Worm (Caenorhabditis elegans): ENCODE measurements around the gene T04C12.33.

T04C12.33 gene

DNA sequence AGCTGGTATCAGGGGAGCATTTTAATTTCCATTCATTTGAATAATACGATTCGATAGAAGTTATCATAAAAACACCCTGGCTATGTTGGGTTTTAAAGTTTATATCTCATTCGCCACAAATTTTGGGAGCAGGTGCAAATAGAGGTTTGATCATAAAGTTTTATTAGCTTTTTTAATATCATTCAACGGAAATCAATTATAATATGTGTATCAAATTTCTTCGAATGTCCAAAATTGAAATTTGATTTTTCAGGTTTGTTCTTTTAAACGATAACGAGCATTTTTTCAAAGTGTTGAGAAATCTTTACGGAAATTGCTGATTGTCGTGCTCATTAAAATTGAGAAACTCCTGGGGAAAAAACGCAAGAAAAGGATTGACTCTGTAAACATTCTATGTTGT, 3.3 kb upstream of the T04C12.33 start, which contains the start of gene srh-74 (continued):
- TF ChIP-seq fkh-2 (tag; optimal IDR thresholded peaks at IDR 0.05) (no peak), eor-1 (tag; optimal IDR thresholded peaks at IDR 0.05) (no peak)

DNA sequence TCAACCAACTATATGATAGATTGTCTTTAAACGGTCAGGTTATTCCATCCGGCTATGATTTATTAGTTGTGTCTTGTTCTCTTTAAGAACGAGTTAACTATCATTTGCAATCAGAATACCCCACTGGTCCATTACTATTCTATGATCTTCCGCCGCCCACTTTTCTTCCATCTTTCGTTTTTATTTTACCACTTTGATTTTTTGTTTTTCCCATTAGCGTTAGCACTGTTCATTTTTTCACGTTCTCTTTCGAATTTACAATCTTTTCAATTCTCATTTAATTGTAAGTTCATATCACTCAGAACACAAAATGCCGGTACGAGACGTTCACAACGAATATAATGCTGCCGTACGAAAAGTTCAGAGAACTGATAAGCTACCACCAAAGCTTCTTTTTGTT, 1.8 kb downstream of the T04C12.33 start, which contains the start of gene T04C12.7:
Gene T04C12.7 (plus strand): TSS at position 301 of the 400 bp plus-strand sequence.
- no peak for TF ChIP-seq ZK546.5 (tag; optimal IDR thresholded peaks at IDR 0.05)
- no peak for TF ChIP-seq nhr-43 (tag; optimal IDR thresholded peaks at IDR 0.05; ENCODE audit: poor library complexity, severe bottlenecking)
- no peak for TF ChIP-seq lin-15B (tag; optimal IDR thresholded peaks at IDR 0.05)
- TF ChIP-seq nhr-11 (tag; optimal IDR thresholded peaks at IDR 0.05), result no peak
- TF ChIP-seq nhr-77 (tag; optimal IDR thresholded peaks at IDR 0.05), result no peak
- no peak for TF ChIP-seq unc-62 (GFP tag; optimal IDR thresholded peaks at IDR 0.05)
- TF ChIP-seq skn-1 (tag; optimal IDR thresholded peaks at IDR 0.05), result no peak
- TF ChIP-seq nhr-67 (tag; optimal IDR thresholded peaks at IDR 0.05), result no peak
- no peak for TF ChIP-seq snpc-4 (tag; optimal IDR thresholded peaks at IDR 0.05)
- TF ChIP-seq lsy-12 (tag; optimal IDR thresholded peaks at IDR 0.05), result no peak
- TF ChIP-seq fkh-2 (tag; optimal IDR thresholded peaks at IDR 0.05), result no peak
- TF ChIP-seq fos-1 (tag; optimal IDR thresholded peaks at IDR 0.05), result no peak
- no peak for TF ChIP-seq hmg-11 (tag; optimal IDR thresholded peaks at IDR 0.05)
- TF ChIP-seq daf-12 (tag; optimal IDR thresholded peaks at IDR 0.05), result no peak
- no peak for TF ChIP-seq mdl-1 (tag; optimal IDR thresholded peaks at IDR 0.05)
- no peak for TF ChIP-seq pha-4 (tag; optimal IDR thresholded peaks at IDR 0.05)

DNA sequence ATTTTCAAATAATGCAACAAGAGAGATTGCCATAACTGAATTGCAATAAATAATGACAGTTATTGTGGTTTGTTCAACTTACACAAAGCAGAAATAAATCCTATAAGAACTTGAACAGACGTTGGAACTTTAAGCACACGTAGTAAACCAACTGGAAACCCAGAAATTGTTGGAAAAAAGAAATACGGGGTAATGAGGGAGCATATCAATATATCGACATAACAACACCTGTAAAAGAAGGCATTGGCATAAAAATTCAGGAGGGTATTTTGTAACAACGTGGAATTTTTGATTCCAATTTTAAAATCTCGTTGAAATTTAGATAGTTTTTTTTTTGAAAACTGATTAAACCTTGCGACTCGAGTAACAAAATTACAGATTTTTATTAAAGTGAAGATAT, 4.5 kb downstream of the T04C12.33 start:
- TF ChIP-seq snpc-4 (tag; optimal IDR thresholded peaks at IDR 0.05) (no peak), nhr-11 (tag; optimal IDR thresholded peaks at IDR 0.05) (no peak), nhr-76 (tag; optimal IDR thresholded peaks at IDR 0.05) (no peak), R02D3.7 (tag; optimal IDR thresholded peaks at IDR 0.05) (no peak), ztf-4 (tag; optimal IDR thresholded peaks at IDR 0.05) (no peak), egl-27 (tag; optimal IDR thresholded peaks at IDR 0.05) (no peak), hmg-11 (tag; optimal IDR thresholded peaks at IDR 0.05) (no peak), fos-1 (tag; optimal IDR thresholded peaks at IDR 0.05) (no peak), nhr-77 (tag; optimal IDR thresholded peaks at IDR 0.05) (no peak), aly-2 (tag; optimal IDR thresholded peaks at IDR 0.05) (no peak), nhr-67 (tag; optimal IDR thresholded peaks at IDR 0.05) (no peak), nhr-25 (tag; optimal IDR thresholded peaks at IDR 0.05) (no peak), nfya-1 (tag; optimal IDR thresholded peaks at IDR 0.05; ENCODE audit: insufficient read depth) (no peak), lin-39 (tag; optimal IDR thresholded peaks at IDR 0.05) (no peak)

DNA sequence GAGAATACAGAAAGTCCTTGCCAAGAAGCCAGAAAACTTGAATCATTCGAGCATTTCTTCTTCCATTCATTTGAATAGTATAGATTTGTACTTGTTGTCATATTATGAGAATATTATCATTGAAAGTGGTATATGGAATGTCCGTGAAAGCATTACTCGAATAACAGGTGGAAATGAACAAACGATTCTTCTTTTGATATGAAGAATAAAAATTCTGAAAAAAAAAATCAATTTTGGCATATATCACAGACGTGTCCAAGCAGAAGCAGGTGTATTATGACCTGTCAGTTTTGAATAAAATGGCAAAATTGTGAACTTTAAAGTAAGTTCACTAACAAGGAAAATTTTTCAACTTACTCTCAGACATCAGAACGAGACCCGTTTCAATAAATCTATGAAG, 5.0 kb downstream of the T04C12.33 start, which contains the start of gene srh-75:
Gene srh-75 (minus strand): TSS at position 101 of the 400 bp plus-strand sequence.
- TF ChIP-seq ZK546.5 (tag; optimal IDR thresholded peaks at IDR 0.05) (no peak), tbx-2 (tag; optimal IDR thresholded peaks at IDR 0.05) (no peak), ceh-28 (tag; optimal IDR thresholded peaks at IDR 0.05) (no peak), unc-39 (tag; optimal IDR thresholded peaks at IDR 0.05) (no peak), ceh-16 (tag; optimal IDR thresholded peaks at IDR 0.05) (no peak), nhr-237 (tag; optimal IDR thresholded peaks at IDR 0.05) (no peak), egl-27 (tag; optimal IDR thresholded peaks at IDR 0.05) (no peak), ceh-82 (tag; optimal IDR thresholded peaks at IDR 0.05) (no peak), pha-4 (tag; optimal IDR thresholded peaks at IDR 0.05) (no peak), nfya-1 (tag; optimal IDR thresholded peaks at IDR 0.05; ENCODE audit: insufficient read depth) (no peak), nhr-43 (tag; optimal IDR thresholded peaks at IDR 0.05; ENCODE audit: poor library complexity, severe bottlenecking) (no peak), lin-39 (tag; optimal IDR thresholded peaks at IDR 0.05) (no peak), fkh-10 (GFP tag; optimal IDR thresholded peaks at IDR 0.05) (no peak), nhr-23 (tag; optimal IDR thresholded peaks at IDR 0.05) (no peak), ztf-11 (tag; optimal IDR thresholded peaks at IDR 0.05) (no peak), hmg-11 (tag; optimal IDR thresholded peaks at IDR 0.05) (no peak), snpc-4 (tag; optimal IDR thresholded peaks at IDR 0.05) (no peak), lsy-12 (tag; optimal IDR thresholded peaks at IDR 0.05) (no peak), ztf-4 (tag; optimal IDR thresholded peaks at IDR 0.05) (no peak), zag-1 (tag; optimal IDR thresholded peaks at IDR 0.05) (no peak)

DNA sequence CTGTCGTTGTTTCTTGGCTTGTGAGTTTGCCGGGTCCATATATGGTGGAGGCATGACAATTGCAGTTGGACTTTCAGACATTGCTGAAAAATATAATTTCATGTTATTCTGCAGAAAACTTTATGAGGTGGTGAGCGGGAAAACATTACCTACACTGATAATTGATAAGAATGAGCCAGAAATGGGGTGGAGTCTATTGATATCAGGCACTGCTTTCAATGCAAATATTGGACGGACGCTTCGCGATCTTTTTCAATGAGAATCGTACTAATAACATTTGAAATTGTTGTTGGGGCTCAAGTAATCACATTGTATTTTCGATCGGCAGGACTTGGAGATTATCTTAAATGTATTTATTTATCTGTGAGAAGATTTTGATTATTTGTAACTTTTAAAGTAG, 7.2 kb downstream of the T04C12.33 start, which contains the start of gene T04C12.1:
Gene T04C12.1 (minus strand): TSS at position 90 of the 400 bp plus-strand sequence.
- TF ChIP-seq nhr-12 (tag; optimal IDR thresholded peaks at IDR 0.05), result no peak
- no peak for TF ChIP-seq pqm-1 (tag; optimal IDR thresholded peaks at IDR 0.05)
- no peak for TF ChIP-seq nfya-1 (tag; optimal IDR thresholded peaks at IDR 0.05; ENCODE audit: insufficient read depth)
- TF ChIP-seq ama-1 (optimal IDR thresholded peaks at IDR 0.05), result peak; percentile 77
- TF ChIP-seq nhr-77 (tag; optimal IDR thresholded peaks at IDR 0.05), result no peak
- TF ChIP-seq tbx-2 (tag; optimal IDR thresholded peaks at IDR 0.05), result no peak
- no peak for TF ChIP-seq ZK546.5 (tag; optimal IDR thresholded peaks at IDR 0.05)
- TF ChIP-seq snpc-4 (tag; optimal IDR thresholded peaks at IDR 0.05), result no peak
- TF ChIP-seq nhr-25 (tag; optimal IDR thresholded peaks at IDR 0.05), result peak; percentile 24
- no peak for TF ChIP-seq ceh-82 (tag; optimal IDR thresholded peaks at IDR 0.05)

Measured in whole organism, L3 larva.